Worm (Caenorhabditis elegans): Measurements from ENCODE around the gene C04F6.9.

- no peak for TF ChIP-seq unc-120 (tag; optimal IDR thresholded peaks at IDR 0.05; ENCODE audit: poor library complexity, severe bottlenecking)
- TF ChIP-seq unc-39 (tag; optimal IDR thresholded peaks at IDR 0.05): no peak
- TF ChIP-seq pha-4 (tag; optimal IDR thresholded peaks at IDR 0.05): no peak
- no peak for TF ChIP-seq tbx-8 (GFP tag; optimal IDR thresholded peaks at IDR 0.05)
- TF ChIP-seq ces-1 (GFP tag; optimal IDR thresholded peaks at IDR 0.05): no peak
- no peak for TF ChIP-seq nhr-2 (tag; optimal IDR thresholded peaks at IDR 0.05)
- TF ChIP-seq mep-1 (tag; optimal IDR thresholded peaks at IDR 0.05): no peak
- TF ChIP-seq ceh-83 (GFP tag; optimal IDR thresholded peaks at IDR 0.05): no peak
- no peak for TF ChIP-seq unc-62 (GFP tag; optimal IDR thresholded peaks at IDR 0.05)
Measured at ce11 chrX:3443526-3443925, 41.7 kb downstream of the C04F6.9 start, which contains the start of gene ZK813.2.
